Worm (Caenorhabditis elegans): Measurements from ENCODE around the gene F47B8.1.
"Not testable (repeated sequence)": the region's sequence is repeated elsewhere in the genome, so short reads cannot be mapped to it uniquely, and the experiment has no call there.

DNA sequence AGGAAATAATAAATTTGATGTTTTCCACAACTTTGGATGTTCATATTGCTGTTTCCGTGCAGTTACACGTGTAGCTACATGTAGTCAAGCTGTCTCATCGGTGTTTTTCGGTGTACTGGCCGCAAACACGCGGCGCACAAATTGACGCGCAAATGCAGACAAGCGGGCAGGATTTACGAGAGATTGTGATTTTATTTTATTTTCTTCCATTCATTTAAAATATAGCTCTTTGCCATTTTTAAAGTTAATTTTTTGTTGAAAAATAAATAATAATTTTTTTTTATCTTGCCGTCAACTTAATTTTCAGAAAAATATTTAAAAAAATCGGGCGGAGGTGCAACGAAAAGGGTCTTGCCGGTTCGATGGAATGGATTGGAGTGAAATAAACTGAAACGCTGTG is 39.9 kb downstream of the F47B8.1 start, which contains the start of gene F40G12.7:
- not testable (repeated sequence) for TF ChIP-seq blmp-1 (tag; optimal IDR thresholded peaks at IDR 0.05); unc-62 (GFP tag; optimal IDR thresholded peaks at IDR 0.05)

Data from whole organism, mixed stage, embryonic.